Worm (Caenorhabditis elegans) whole organism, L4 larva: ENCODE results near the gene wht-7.

Experiments
- F10B5.3 ChIP-seq: sonication (generic microtip); optimal IDR thresholded peaks from 2 replicates; lab custom pipeline; 2016; ENCODE audit warnings: mild to moderate bottlenecking, missing genetic modification characterization, missing compliant biosample characterization
- F26F4.8 ChIP-seq: fragments of 200-800 bp; sonication (Bioruptor generic); conservative IDR thresholded peaks from 2 replicates; pipeline ENCODE4 v1.3.6; 2022; ENCODE audit warnings: missing genetic modification characterization, missing compliant biosample characterization
- R02D3.7 ChIP-seq: fragments of 150-350 bp; sonication (generic microtip); optimal IDR thresholded peaks from 3 replicates; lab custom pipeline; 2014; ENCODE audit warnings: missing biosample characterization, missing genetic modification characterization
- T20F7.1 ChIP-seq: fragments of 200-800 bp; sonication (Bioruptor generic); optimal IDR thresholded peaks from 2 replicates; lab custom pipeline; 2018; ENCODE audit warnings: mild to moderate bottlenecking, missing genetic modification characterization, missing compliant biosample characterization
- T26A8.4 ChIP-seq: fragments of 200-800 bp; sonication (Bioruptor generic); IDR thresholded peaks from 2 replicates; pipeline ENCODE4 v1.3.6; 2022; ENCODE audit warnings: missing genetic modification characterization, missing compliant biosample characterization
- Y48G9A.11 ChIP-seq: fragments of 200-800 bp; sonication (Bioruptor generic); IDR thresholded peaks from 2 replicates; pipeline ENCODE4 v1.3.6; 2022; ENCODE audit warnings: missing genetic modification reagents, missing genetic modification characterization, missing compliant biosample characterization
- Y75B8A.6 ChIP-seq: fragments of 200-800 bp; sonication (Bioruptor generic); IDR thresholded peaks from 2 replicates; pipeline ENCODE4 v1.3.6; 2022; ENCODE audit warnings: missing genetic modification reagents, missing genetic modification characterization, missing compliant biosample characterization
- ZK546.5 ChIP-seq, 2 experiments: sonication (generic microtip); optimal IDR thresholded peaks; 2 replicates each; lab custom pipeline; 2017; ENCODE audit warnings: missing biosample characterization in 2 of 2, missing genetic modification characterization in 2 of 2
- aha-1 ChIP-seq: fragments of 150-350 bp; peaks from one replicate; lab custom pipeline; 2014; ENCODE audit warnings: missing biosample characterization, missing genetic modification characterization
- ama-1 ChIP-seq: fragments of 150-350 bp; optimal IDR thresholded peaks from 2 replicates; lab custom pipeline; 2014; ENCODE audit warnings: inconsistent platforms, mixed read lengths
- arid-1 ChIP-seq: fragments of 200-800 bp; sonication (Bioruptor generic); conservative IDR thresholded peaks from 2 replicates; pipeline ENCODE4 v1.3.6; 2022; ENCODE audit warnings: missing genetic modification reagents, missing genetic modification characterization, missing compliant biosample characterization
- attf-4 ChIP-seq: sonication (generic microtip); optimal IDR thresholded peaks from 3 replicates; lab custom pipeline; 2017; ENCODE audit warnings: missing biosample characterization, missing genetic modification characterization
- ceh-20 ChIP-seq: fragments of 200-800 bp; sonication (Bioruptor generic); IDR thresholded peaks from 2 replicates; pipeline ENCODE4 v1.3.6; 2022; ENCODE audit warnings: missing genetic modification reagents, missing genetic modification characterization, missing compliant biosample characterization
- ceh-82 ChIP-seq: sonication (generic microtip); optimal IDR thresholded peaks from 2 replicates; lab custom pipeline; 2017; ENCODE audit warnings: missing biosample characterization, missing genetic modification characterization
- cey-2 ChIP-seq: sonication (generic microtip); optimal IDR thresholded peaks from 3 replicates; lab custom pipeline; 2017; ENCODE audit warnings: missing genetic modification characterization, mild to moderate bottlenecking, missing compliant biosample characterization, antibody characterized with exemption, borderline replicate concordance; ENCODE audit not compliant: insufficient read depth
- ctbp-1 ChIP-seq: fragments of 200-800 bp; sonication (Bioruptor generic); IDR thresholded peaks from 2 replicates; pipeline ENCODE4 v1.3.6; 2022; ENCODE audit warnings: missing genetic modification reagents, missing genetic modification characterization, missing compliant biosample characterization
- daf-8 ChIP-seq: fragments of 200-800 bp; sonication (Bioruptor generic); IDR thresholded peaks from 2 replicates; pipeline ENCODE4 v1.3.6; 2022; ENCODE audit warnings: missing genetic modification characterization, missing compliant biosample characterization
- dve-1 ChIP-seq: sonication (generic microtip); optimal IDR thresholded peaks from 2 replicates; lab custom pipeline; 2017; ENCODE audit warnings: antibody characterized with exemption, mild to moderate bottlenecking, missing genetic modification characterization, missing compliant biosample characterization; ENCODE audit not compliant: insufficient read depth
- fkh-10 ChIP-seq: fragments of 150-350 bp; optimal IDR thresholded peaks from 2 replicates; lab custom pipeline; 2014; ENCODE audit warnings: missing biosample characterization, missing genetic modification reagents, missing genetic modification characterization
- fos-1 ChIP-seq: fragments of 150-350 bp; optimal IDR thresholded peaks from 2 replicates; lab custom pipeline; 2014; ENCODE audit warnings: missing biosample characterization, missing genetic modification characterization
- gei-8 ChIP-seq: fragments of 200-800 bp; sonication (Bioruptor generic); optimal IDR thresholded peaks from 2 replicates; lab custom pipeline; 2018; ENCODE audit warnings: mild to moderate bottlenecking, missing genetic modification characterization, missing compliant biosample characterization
- hlh-30 ChIP-seq: sonication (generic microtip); optimal IDR thresholded peaks from 2 replicates; lab custom pipeline; 2017; ENCODE audit warnings: antibody characterized with exemption, mild to moderate bottlenecking, missing genetic modification characterization, missing compliant biosample characterization; ENCODE audit not compliant: insufficient read depth
- hmg-1.1 ChIP-seq: fragments of 200-800 bp; sonication (Bioruptor generic); IDR thresholded peaks from 2 replicates; pipeline ENCODE4 v1.3.6; 2022; ENCODE audit warnings: missing genetic modification reagents, missing genetic modification characterization, missing compliant biosample characterization
- jun-1 ChIP-seq: fragments of 150-350 bp; optimal IDR thresholded peaks from 2 replicates; lab custom pipeline; 2014; ENCODE audit warnings: missing biosample characterization, missing genetic modification reagents, missing genetic modification characterization
- lin-1 ChIP-seq: fragments of 200-800 bp; sonication (Bioruptor generic); IDR thresholded peaks from 2 replicates; pipeline ENCODE4 v1.3.6; 2022; ENCODE audit warnings: missing genetic modification reagents, missing genetic modification characterization, missing compliant biosample characterization
- lin-13 ChIP-seq: fragments of 150-350 bp; optimal IDR thresholded peaks from 2 replicates; lab custom pipeline; 2014; ENCODE audit warnings: missing biosample characterization, missing genetic modification reagents, missing genetic modification characterization
- lin-29 ChIP-seq: fragments of 200-800 bp; sonication (Bioruptor generic); IDR thresholded peaks from 2 replicates; pipeline ENCODE4 v1.3.6; 2022; ENCODE audit warnings: missing genetic modification reagents, missing genetic modification characterization, missing compliant biosample characterization
- lin-38 ChIP-seq: fragments of 200-800 bp; sonication (Bioruptor generic); IDR thresholded peaks from 2 replicates; pipeline ENCODE4 v1.3.6; 2022; ENCODE audit warnings: missing genetic modification reagents, missing genetic modification characterization, missing compliant biosample characterization
- lsy-2 ChIP-seq, 2 experiments: fragments of 150-350 bp in 1 of 2; sonication (generic microtip) in 1 of 2; optimal IDR thresholded peaks; 2 replicates each; lab custom pipeline; 2014 to 2017; ENCODE audit warnings: missing biosample characterization in 2 of 2, missing genetic modification characterization in 2 of 2
- madf-5 ChIP-seq, 2 experiments: fragments of 200-800 bp; sonication (Bioruptor generic); IDR thresholded peaks; 2 replicates each; pipeline ENCODE4 v1.3.6; 2022; ENCODE audit warnings: missing compliant biosample characterization in 2 of 2, missing genetic modification characterization in 2 of 2
- madf-9 ChIP-seq: fragments of 200-800 bp; sonication (Bioruptor generic); conservative IDR thresholded peaks from 2 replicates; pipeline ENCODE4 v1.3.6; 2022; ENCODE audit warnings: missing genetic modification reagents, missing genetic modification characterization, missing compliant biosample characterization
- mep-1 ChIP-seq: fragments of 150-350 bp; sonication (generic microtip); optimal IDR thresholded peaks from 3 replicates; lab custom pipeline; 2014; ENCODE audit warnings: missing biosample characterization, missing genetic modification characterization
- mxl-2 ChIP-seq: fragments of 200-800 bp; sonication (Bioruptor generic); conservative IDR thresholded peaks from 2 replicates; pipeline ENCODE4 v1.3.6; 2022; ENCODE audit warnings: missing genetic modification reagents, missing genetic modification characterization, missing compliant biosample characterization
- nhr-11 ChIP-seq: fragments of 150-350 bp; optimal IDR thresholded peaks from 2 replicates; lab custom pipeline; 2014; ENCODE audit warnings: missing biosample characterization, missing genetic modification characterization
- nhr-42 ChIP-seq: fragments of 200-800 bp; sonication (Bioruptor generic); IDR thresholded peaks from 2 replicates; pipeline ENCODE4 v1.3.6; 2022; ENCODE audit warnings: missing genetic modification characterization, missing compliant biosample characterization
- nhr-77 ChIP-seq: fragments of 150-350 bp; optimal IDR thresholded peaks from 2 replicates; lab custom pipeline; 2014; ENCODE audit warnings: missing biosample characterization, missing genetic modification characterization
- pqm-1 ChIP-seq: sonication (generic microtip); optimal IDR thresholded peaks from 2 replicates; lab custom pipeline; 2017; ENCODE audit warnings: missing biosample characterization, missing genetic modification characterization
- sdz-12 ChIP-seq: fragments of 200-800 bp; sonication (Bioruptor generic); optimal IDR thresholded peaks from 2 replicates; lab custom pipeline; 2018; ENCODE audit warnings: mild to moderate bottlenecking, missing genetic modification characterization, missing compliant biosample characterization
- tra-1 ChIP-seq: fragments of 200-800 bp; sonication (Bioruptor generic); IDR thresholded peaks from 2 replicates; pipeline ENCODE4 v1.3.6; 2022; ENCODE audit warnings: missing genetic modification reagents, missing genetic modification characterization, missing compliant biosample characterization
- unc-130 ChIP-seq: sonication (generic microtip); optimal IDR thresholded peaks from 2 replicates; lab custom pipeline; 2016; ENCODE audit warnings: missing genetic modification reagents, missing genetic modification characterization, missing compliant biosample characterization
- unc-39 ChIP-seq: sonication (generic microtip); optimal IDR thresholded peaks from 2 replicates; lab custom pipeline; 2017; ENCODE audit warnings: missing biosample characterization, missing genetic modification characterization
- unc-62 ChIP-seq, 3 experiments: fragments of 150-350 bp in 1 of 3; sonication (generic microtip); optimal IDR thresholded peaks in 2 of 3; peaks in 1 of 3; 1 replicate in 1 of 3; 2 replicates in 2 of 3; lab custom pipeline; 2014 to 2017; ENCODE audit warnings: missing biosample characterization in 3 of 3, missing genetic modification characterization in 3 of 3, missing genetic modification reagents in 3 of 3, missing genotype in 1 of 3
- zfp-2 ChIP-seq: sonication (generic microtip); optimal IDR thresholded peaks from 2 replicates; lab custom pipeline; 2016; ENCODE audit warnings: mild to moderate bottlenecking, missing genetic modification characterization, missing compliant biosample characterization
- zip-11 ChIP-seq: fragments of 200-800 bp; sonication (Bioruptor generic); IDR thresholded peaks from 2 replicates; pipeline ENCODE4 v1.3.6; 2022; ENCODE audit warnings: missing genetic modification characterization, missing compliant biosample characterization
- zip-2 ChIP-seq: fragments of 150-350 bp; optimal IDR thresholded peaks from 2 replicates; lab custom pipeline; 2014; ENCODE audit warnings: missing biosample characterization, missing genetic modification characterization
- ztf-11 ChIP-seq: fragments of 150-350 bp; optimal IDR thresholded peaks from 2 replicates; lab custom pipeline; 2014; ENCODE audit warnings: missing biosample characterization, missing genetic modification characterization

Gene wht-7

ce11 chrIII:6166634-6167033, 17.2 kb upstream of the wht-7 start:
- peak in 1 of 2 experiments; percentile 63 for TF ChIP-seq unc-62 (GFP tag; optimal IDR thresholded peaks at IDR 0.05 in 1 of 2; lab: Kevin White, UChicago)
- TF ChIP-seq unc-62 (tag; optimal IDR thresholded peaks at IDR 0.05; lab: Kevin White, UChicago) = no peak
- TF ChIP-seq ZK546.5 (tag; optimal IDR thresholded peaks at IDR 0.05; lab: Kevin White, UChicago) = no peak
- peak; percentile 92 for TF ChIP-seq aha-1
- no peak for TF ChIP-seq madf-5 (GFP tag; IDR thresholded peaks at IDR 0.05; lab: Robert Waterston, UW)

ce11 chrIII:6165240-6165639, 15.8 kb upstream of the wht-7 start:
- TF ChIP-seq aha-1 (peak; percentile 19), arid-1 (GFP tag; lab: Robert Waterston, UW) (0 out of 2 replicates have a peak, but pooled peaks have one; percentile 38), T20F7.1 (GFP tag; lab: Kevin White, UChicago) (no peak), ZK546.5 (tag; optimal IDR thresholded peaks at IDR 0.05; lab: Kevin White, UChicago) (no peak), sdz-12 (GFP tag; lab: Kevin White, UChicago) (peak; percentile 51), hlh-30 (tag; lab: Kevin White, UChicago) (no peak), Y75B8A.6 (GFP tag; lab: Robert Waterston, UW) (peak; percentile 63; the same call in 1 of the 2 replicates), F26F4.8 (GFP tag; lab: Robert Waterston, UW) (no peak), mep-1 (tag; lab: Kevin White, UChicago) (no peak), cey-2 (no peak), nhr-11 (tag; lab: Kevin White, UChicago) (no peak), hmg-1.1 (GFP tag; lab: Robert Waterston, UW) (no peak), ama-1 (lab: Kevin White, UChicago) (no peak)

ce11 chrIII:6164253-6164971, 15.0 kb upstream of the wht-7 start, which contains the start of gene F42A10.9:
Gene F42A10.9 (plus strand): TSS chrIII:6164573.
- TF ChIP-seq zip-2 (tag; lab: Kevin White, UChicago) (no peak), Y48G9A.11 (GFP tag; lab: Robert Waterston, UW) (no peak), R02D3.7 (tag; lab: Kevin White, UChicago) (no peak), lin-38 (GFP tag; lab: Robert Waterston, UW) (0 out of 2 replicates have a peak, but pooled peaks have one; percentile 38), attf-4 (tag; lab: Kevin White, UChicago) (no peak), lin-29 (no peak), F10B5.3 (tag; lab: Kevin White, UChicago) (no peak), daf-8 (GFP tag; lab: Robert Waterston, UW) (no peak), ceh-82 (tag; lab: Kevin White, UChicago) (no peak), zip-11 (GFP tag; lab: Robert Waterston, UW) (no peak), dve-1 (tag; lab: Kevin White, UChicago) (peak; percentile 68), ztf-11 (tag; lab: Kevin White, UChicago) (no peak), lsy-2 (tag; optimal IDR thresholded peaks at IDR 0.05; lab: Kevin White, UChicago) (peak in 1 of 2 experiments; percentile 52), mxl-2 (no peak), lin-1 (GFP tag; lab: Robert Waterston, UW) (no peak), nhr-42 (GFP tag; lab: Robert Waterston, UW) (no peak), F26F4.8 (GFP tag; lab: Robert Waterston, UW) (no peak), madf-9 (GFP tag; lab: Robert Waterston, UW) (no peak), hmg-1.1 (GFP tag; lab: Robert Waterston, UW) (no peak), unc-39 (tag; lab: Kevin White, UChicago) (no peak), gei-8 (no peak), tra-1 (GFP tag; lab: Robert Waterston, UW) (no peak), nhr-77 (tag; lab: Kevin White, UChicago) (no peak), pqm-1 (tag; lab: Kevin White, UChicago) (no peak), lin-13 (no peak), ctbp-1 (GFP tag; lab: Robert Waterston, UW) (no peak), T26A8.4 (no peak), ceh-20 (no peak), fkh-10 (GFP tag; lab: Kevin White, UChicago) (no peak), unc-130 (no peak), zfp-2 (no peak), jun-1 (tag; lab: Kevin White, UChicago) (no peak), fos-1 (tag; lab: Kevin White, UChicago) (no peak), mep-1 (tag; lab: Kevin White, UChicago) (peak; percentile 66)
